Worm (Caenorhabditis elegans) whole organism, L1 larva: ENCODE measurements around the gene T26E4.10.

Experiments
- C16A3.4 ChIP-seq: fragments of 150-350 bp; optimal IDR thresholded peaks from 2 replicates; lab custom pipeline; 2014; ENCODE audit warnings: missing biosample characterization, missing genetic modification characterization
- C34B4.2 ChIP-seq: sonication (generic microtip); optimal IDR thresholded peaks from 2 replicates; lab custom pipeline; 2017; ENCODE audit warnings: mild to moderate bottlenecking, missing genetic modification characterization, missing compliant biosample characterization
- alr-1 ChIP-seq: fragments of 200-800 bp; sonication (Bioruptor generic); optimal IDR thresholded peaks from 2 replicates; lab custom pipeline; 2018; ENCODE audit warnings: borderline replicate concordance, mild to moderate bottlenecking, missing genetic modification characterization, missing compliant biosample characterization
- ama-1 ChIP-seq: fragments of 150-350 bp; optimal IDR thresholded peaks from 2 replicates; lab custom pipeline; 2014
- blmp-1 ChIP-seq: fragments of 150-350 bp; optimal IDR thresholded peaks from 2 replicates; lab custom pipeline; 2014; ENCODE audit warnings: missing biosample characterization, missing genetic modification characterization
- ceh-63 ChIP-seq: fragments of 200-800 bp; sonication (Bioruptor generic); optimal IDR thresholded peaks from 2 replicates; lab custom pipeline; 2018; ENCODE audit warnings: mild to moderate bottlenecking, missing genetic modification characterization, missing compliant biosample characterization
- ceh-88 ChIP-seq: fragments of 200-800 bp; sonication (Bioruptor generic); IDR thresholded peaks from 2 replicates; pipeline ENCODE4 v1.3.6; 2022; ENCODE audit warnings: missing genetic modification characterization, missing compliant biosample characterization
- ces-1 ChIP-seq: fragments of 150-350 bp; optimal IDR thresholded peaks from 2 replicates; lab custom pipeline; 2014; ENCODE audit warnings: missing biosample characterization, missing genetic modification reagents, missing genetic modification characterization
- dsc-1 ChIP-seq: sonication (generic microtip); optimal IDR thresholded peaks from 2 replicates; lab custom pipeline; 2016; ENCODE audit warnings: mild to moderate bottlenecking, missing genetic modification characterization, missing compliant biosample characterization
- efl-1 ChIP-seq, 4 experiments: fragments of 150-350 bp; optimal IDR thresholded peaks in 3 of 4; peaks in 1 of 4; 1 replicate in 1 of 4; 2 replicates in 3 of 4; lab custom pipeline; 2014; ENCODE audit warnings: missing biosample characterization in 2 of 4, missing genetic modification characterization in 2 of 4, missing genetic modification reagents in 2 of 4
- efl-3 ChIP-seq: fragments of 200-800 bp; sonication (Bioruptor generic); optimal IDR thresholded peaks from 2 replicates; lab custom pipeline; 2018; ENCODE audit warnings: mild to moderate bottlenecking, missing genetic modification characterization, missing compliant biosample characterization
- egl-13 ChIP-seq: sonication (generic microtip); optimal IDR thresholded peaks from 2 replicates; lab custom pipeline; 2016; ENCODE audit warnings: missing genotype, missing genetic modification reagents, missing genetic modification characterization, missing compliant biosample characterization
- elt-3 ChIP-seq, 6 experiments: fragments of 150-350 bp in 1 of 6; sonication (generic microtip); optimal IDR thresholded peaks; 2 replicates each; lab custom pipeline; 2017 to 2018; ENCODE audit warnings: missing biosample characterization in 6 of 6, missing genetic modification characterization in 6 of 6, inconsistent platforms in 1 of 6
- ets-5 ChIP-seq: fragments of 200-800 bp; sonication (Bioruptor generic); IDR thresholded peaks from 2 replicates; pipeline ENCODE4 v1.3.6; 2022; ENCODE audit warnings: missing genetic modification characterization, missing compliant biosample characterization
- fkh-10 ChIP-seq: sonication (generic microtip); optimal IDR thresholded peaks from 2 replicates; lab custom pipeline; 2017; ENCODE audit warnings: missing biosample characterization, missing genetic modification reagents, missing genetic modification characterization
- fkh-8 ChIP-seq: sonication (generic microtip); optimal IDR thresholded peaks from 2 replicates; lab custom pipeline; 2016; ENCODE audit warnings: mild to moderate bottlenecking, missing genetic modification characterization, missing compliant biosample characterization
- hlh-4 ChIP-seq: sonication (generic microtip); optimal IDR thresholded peaks from 2 replicates; lab custom pipeline; 2016; ENCODE audit warnings: mild to moderate bottlenecking, missing genetic modification characterization, missing compliant biosample characterization
- jun-1 ChIP-seq: fragments of 150-350 bp; optimal IDR thresholded peaks from 2 replicates; lab custom pipeline; 2014; ENCODE audit warnings: missing biosample characterization, missing genetic modification reagents, missing genetic modification characterization
- lin-35 ChIP-seq, 2 experiments: fragments of 150-350 bp; optimal IDR thresholded peaks; 2 replicates each; lab custom pipeline; 2014; ENCODE audit warnings: missing biosample characterization in 2 of 2, missing genetic modification characterization in 2 of 2, missing genetic modification reagents in 2 of 2
- lin-39 ChIP-seq: fragments of 150-350 bp; optimal IDR thresholded peaks from 2 replicates; lab custom pipeline; 2014; ENCODE audit warnings: missing biosample characterization, missing genetic modification reagents, missing genetic modification characterization
- lir-3 ChIP-seq: sonication (generic microtip); optimal IDR thresholded peaks from 2 replicates; lab custom pipeline; 2016; ENCODE audit warnings: mild to moderate bottlenecking, missing genetic modification characterization, moderate library complexity, missing compliant biosample characterization; ENCODE audit not compliant: poor library complexity
- lsy-2 ChIP-seq, 2 experiments: fragments of 150-350 bp; optimal IDR thresholded peaks; 2 replicates each; lab custom pipeline; 2014; ENCODE audit warnings: missing biosample characterization in 2 of 2, missing genetic modification characterization in 2 of 2
- mab-9 ChIP-seq: fragments of 200-800 bp; sonication (Bioruptor generic); IDR thresholded peaks from 2 replicates; pipeline ENCODE4 v1.3.6; 2022; ENCODE audit warnings: missing genetic modification reagents, missing genetic modification characterization, missing compliant biosample characterization
- mdl-1 ChIP-seq, 2 experiments: fragments of 150-350 bp; optimal IDR thresholded peaks; 2 replicates each; lab custom pipeline; 2014 to 2017; ENCODE audit warnings: missing biosample characterization in 2 of 2, missing genetic modification characterization in 2 of 2, inconsistent platforms in 1 of 2
- mef-2 ChIP-seq: fragments of 150-350 bp; optimal IDR thresholded peaks from 2 replicates; lab custom pipeline; 2014; ENCODE audit warnings: missing biosample characterization, missing genetic modification characterization
- mep-1 ChIP-seq: fragments of 150-350 bp; optimal IDR thresholded peaks from 2 replicates; lab custom pipeline; 2014; ENCODE audit warnings: missing biosample characterization, missing genetic modification characterization
- nhr-11 ChIP-seq: fragments of 150-350 bp; optimal IDR thresholded peaks from 2 replicates; lab custom pipeline; 2014; ENCODE audit warnings: missing biosample characterization, missing genetic modification characterization
- nhr-12 ChIP-seq: sonication (generic microtip); optimal IDR thresholded peaks from 2 replicates; lab custom pipeline; 2017; ENCODE audit warnings: missing biosample characterization, missing genetic modification characterization
- nhr-20 ChIP-seq: sonication (generic microtip); optimal IDR thresholded peaks from 2 replicates; lab custom pipeline; 2016; ENCODE audit warnings: mild to moderate bottlenecking, missing genetic modification characterization, missing compliant biosample characterization
- nhr-237 ChIP-seq: fragments of 150-350 bp; optimal IDR thresholded peaks from 2 replicates; lab custom pipeline; 2014; ENCODE audit warnings: missing biosample characterization, missing genetic modification characterization
- nhr-47 ChIP-seq: sonication (generic microtip); optimal IDR thresholded peaks from 2 replicates; lab custom pipeline; 2016; ENCODE audit warnings: mild to moderate bottlenecking, missing genetic modification characterization, moderate library complexity, missing compliant biosample characterization
- nhr-71 ChIP-seq: sonication (generic microtip); optimal IDR thresholded peaks from 2 replicates; lab custom pipeline; 2016; ENCODE audit warnings: mild to moderate bottlenecking, missing genetic modification characterization, moderate library complexity, missing compliant biosample characterization
- nhr-77 ChIP-seq: fragments of 150-350 bp; optimal IDR thresholded peaks from 2 replicates; lab custom pipeline; 2014; ENCODE audit warnings: missing biosample characterization, missing genetic modification characterization
- nhr-90 ChIP-seq: sonication (generic microtip); optimal IDR thresholded peaks from 2 replicates; lab custom pipeline; 2016; ENCODE audit warnings: mild to moderate bottlenecking, missing genetic modification characterization, missing compliant biosample characterization; ENCODE audit not compliant: poor library complexity
- pag-3 ChIP-seq: sonication (generic microtip); optimal IDR thresholded peaks from 2 replicates; lab custom pipeline; 2017; ENCODE audit warnings: missing genetic modification characterization, mild to moderate bottlenecking, missing compliant biosample characterization, antibody characterized with exemption, borderline replicate concordance; ENCODE audit not compliant: insufficient read depth
- pax-3 ChIP-seq: fragments of 200-800 bp; sonication (Bioruptor generic); optimal IDR thresholded peaks from 2 replicates; lab custom pipeline; 2018; ENCODE audit warnings: mild to moderate bottlenecking, missing genetic modification characterization, moderate library complexity, missing compliant biosample characterization
- rnt-1 ChIP-seq: sonication (generic microtip); optimal IDR thresholded peaks from 2 replicates; lab custom pipeline; 2016; ENCODE audit warnings: mild to moderate bottlenecking, missing genetic modification characterization, moderate library complexity, missing compliant biosample characterization
- skn-1 ChIP-seq: fragments of 150-350 bp; optimal IDR thresholded peaks from 2 replicates; lab custom pipeline; 2014; ENCODE audit warnings: missing biosample characterization, missing genetic modification characterization
- snpc-4 ChIP-seq: fragments of 150-350 bp; optimal IDR thresholded peaks from 2 replicates; lab custom pipeline; 2014; ENCODE audit warnings: missing biosample characterization, missing genetic modification characterization
- sptf-1 ChIP-seq: fragments of 150-350 bp; optimal IDR thresholded peaks from 2 replicates; lab custom pipeline; 2014; ENCODE audit warnings: missing biosample characterization, missing genetic modification characterization
- sup-37 ChIP-seq: fragments of 200-800 bp; sonication (Bioruptor generic); optimal IDR thresholded peaks from 2 replicates; lab custom pipeline; 2018; ENCODE audit warnings: mild to moderate bottlenecking, missing genetic modification characterization, missing compliant biosample characterization
- tlp-1 ChIP-seq: fragments of 150-350 bp; optimal IDR thresholded peaks from 2 replicates; lab custom pipeline; 2014; ENCODE audit warnings: missing biosample characterization, missing genetic modification characterization
- unc-62 ChIP-seq: fragments of 150-350 bp; optimal IDR thresholded peaks from 2 replicates; lab custom pipeline; 2014; ENCODE audit warnings: missing biosample characterization, missing genetic modification reagents, missing genetic modification characterization
- zag-1 ChIP-seq: fragments of 150-350 bp; optimal IDR thresholded peaks from 2 replicates; lab custom pipeline; 2014; ENCODE audit warnings: missing biosample characterization, missing genetic modification characterization
- ztf-11 ChIP-seq, 2 experiments: sonication (generic microtip); optimal IDR thresholded peaks; 2 replicates each; lab custom pipeline; 2016 to 2017; ENCODE audit warnings: missing genetic modification characterization in 2 of 2, missing biosample characterization in 1 of 2, missing compliant biosample characterization in 1 of 2
- ztf-4 ChIP-seq: fragments of 150-350 bp; optimal IDR thresholded peaks from 2 replicates; lab custom pipeline; 2014; ENCODE audit warnings: missing biosample characterization, missing genetic modification characterization

T26E4.10 gene

DNA sequence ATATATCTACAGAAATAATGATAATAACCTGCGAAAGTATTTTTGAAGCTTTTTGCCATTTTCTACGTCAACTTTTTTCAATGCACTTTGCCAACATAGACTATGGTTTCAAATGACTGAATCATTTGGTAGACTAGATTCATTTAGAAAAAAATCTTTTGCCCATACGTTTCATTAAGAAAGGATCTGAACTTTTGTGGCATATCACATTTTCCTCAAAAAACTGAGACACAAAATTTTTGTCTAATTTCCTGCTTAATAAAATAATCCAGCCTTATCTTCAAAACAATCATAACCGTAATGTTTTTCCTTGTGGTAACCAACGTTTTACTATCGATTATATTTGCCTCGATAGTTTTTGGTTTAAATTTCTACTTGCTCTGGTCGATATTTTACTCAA lies 28.1 kb upstream of the T26E4.10 start, which contains the start of gene srbc-51:
srbc-51 (plus strand) TSS at position 301 of the 400 bp plus-strand sequence.
- TF ChIP-seq fkh-10 (no peak), ama-1 (no peak), alr-1 (tag; lab: Kevin White, UChicago) (no peak), blmp-1 (no peak), efl-1 (optimal IDR thresholded peaks at IDR 0.05; lab: Kevin White, UChicago) (no peak), efl-1 (GFP tag; optimal IDR thresholded peaks at IDR 0.05 in 1 of 2; lab: Kevin White, UChicago) (no peak), dsc-1 (tag; lab: Kevin White, UChicago) (no peak), sptf-1 (tag; lab: Kevin White, UChicago) (no peak), ets-5 (GFP tag; lab: Robert Waterston, UW) (no peak), snpc-4 (no peak), mep-1 (tag; lab: Kevin White, UChicago) (no peak), nhr-12 (no peak), C16A3.4 (tag; lab: Kevin White, UChicago) (no peak), hlh-4 (tag; lab: Kevin White, UChicago) (no peak), ces-1 (no peak), unc-62 (no peak)

- TF ChIP-seq pax-3 (no peak), mef-2 (tag; lab: Kevin White, UChicago) (no peak), efl-3 (no peak), fkh-10 (no peak), C34B4.2 (tag; lab: Kevin White, UChicago) (no peak), mab-9 (no peak)
- TF ChIP-seq, all 84 proteins: peak for 0
Measured at ce11 chrV:15824866-15825265, 26.9 kb upstream of the T26E4.10 start, which contains the start of gene srbc-50. Gene srbc-50, minus strand, starts transcription at chrV:15824966.

DNA sequence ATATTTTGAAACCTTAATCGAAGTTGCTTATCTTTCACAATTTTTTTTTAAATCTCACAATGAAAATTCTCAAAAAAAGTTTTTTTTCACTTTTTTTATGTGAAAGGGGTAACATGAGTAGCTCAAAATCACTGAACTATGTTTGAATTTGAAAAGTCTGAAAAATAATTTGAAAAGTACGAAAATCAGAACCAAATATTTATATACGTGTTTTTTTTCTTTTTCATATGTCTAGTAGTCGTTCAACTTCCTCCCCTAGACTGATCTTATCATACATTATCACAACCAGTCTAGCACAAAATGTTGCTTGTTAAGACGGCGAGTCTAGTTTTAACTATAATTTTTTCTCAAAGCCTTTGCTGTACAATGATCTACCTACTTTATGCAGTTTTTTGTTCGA lies 23.4 kb upstream of the T26E4.10 start, which contains the start of gene srbc-49:
srbc-49 (plus strand) TSS at position 301 of the 400 bp plus-strand sequence.
- TF ChIP-seq ztf-4 (tag; lab: Kevin White, UChicago) (no peak), snpc-4 (no peak), ceh-63 (no peak), efl-1 (optimal IDR thresholded peaks at IDR 0.05; lab: Kevin White, UChicago) (no peak), efl-1 (GFP tag; optimal IDR thresholded peaks at IDR 0.05 in 1 of 2; lab: Kevin White, UChicago) (peak in 1 of 2 experiments; percentile 42)
- TF ChIP-seq, all 84 proteins: peak for 1

DNA sequence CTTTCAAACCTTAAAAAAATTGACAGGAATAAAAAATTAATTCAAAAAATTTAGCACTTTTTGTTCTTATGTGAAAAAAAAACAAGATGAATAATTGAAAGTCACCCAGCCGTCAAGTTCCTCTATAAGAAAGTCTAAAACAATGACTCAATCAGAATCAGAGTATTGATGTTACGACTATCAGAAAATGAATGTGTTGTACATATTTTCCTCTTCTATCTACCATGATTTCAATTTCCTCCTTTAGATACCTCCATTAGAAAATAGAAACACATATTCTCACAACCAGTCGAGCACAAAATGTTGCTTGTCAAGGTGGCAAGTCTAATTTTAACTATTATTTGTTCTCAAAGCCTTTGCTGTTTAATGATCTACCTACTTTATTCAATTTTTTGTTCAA lies 22.0 kb upstream of the T26E4.10 start, which contains the start of gene srbc-48:
srbc-48 (plus strand) TSS at position 301 of the 400 bp plus-strand sequence.
- TF ChIP-seq fkh-8 (tag; lab: Kevin White, UChicago) (no peak), lir-3 (tag; lab: Kevin White, UChicago) (no peak), mef-2 (tag; lab: Kevin White, UChicago) (no peak), sup-37 (GFP tag; lab: Kevin White, UChicago) (no peak), nhr-90 (tag; lab: Kevin White, UChicago) (no peak), jun-1 (tag; lab: Kevin White, UChicago) (no peak), tlp-1 (tag; lab: Kevin White, UChicago) (no peak), nhr-71 (no peak), zag-1 (tag; lab: Kevin White, UChicago) (no peak), alr-1 (tag; lab: Kevin White, UChicago) (no peak), fkh-10 (no peak)
- TF ChIP-seq, all 84 proteins: peak for 0

- TF ChIP-seq lsy-2 (tag; optimal IDR thresholded peaks at IDR 0.05; lab: Kevin White, UChicago) (no peak), pag-3 (tag; lab: Kevin White, UChicago) (no peak), mdl-1 (tag; optimal IDR thresholded peaks at IDR 0.05; lab: Kevin White, UChicago) (no peak), nhr-77 (no peak), egl-13 (tag; lab: Kevin White, UChicago) (no peak), ceh-88 (no peak), elt-3 (tag; optimal IDR thresholded peaks at IDR 0.05; lab: Kevin White, UChicago) (no peak), rnt-1 (tag; lab: Kevin White, UChicago) (no peak), ztf-11 (tag; optimal IDR thresholded peaks at IDR 0.05; lab: Kevin White, UChicago) (no peak), lin-35 (GFP tag; optimal IDR thresholded peaks at IDR 0.05; lab: Kevin White, UChicago) (no peak), lin-39 (tag; lab: Kevin White, UChicago) (no peak), nhr-237 (tag; lab: Kevin White, UChicago) (no peak), nhr-11 (no peak), nhr-20 (tag; lab: Kevin White, UChicago) (no peak), nhr-90 (tag; lab: Kevin White, UChicago) (no peak), sptf-1 (tag; lab: Kevin White, UChicago) (no peak), skn-1 (tag; lab: Kevin White, UChicago) (no peak), nhr-47 (tag; lab: Kevin White, UChicago) (no peak)
Measured at ce11 chrV:15817746-15818145, 19.7 kb upstream of the T26E4.10 start, which contains the start of gene abf-3. Gene abf-3, minus strand, starts transcription at chrV:15817846.
